Fruit fly (Drosophila melanogaster) whole organism, adult: Measurements from ENCODE around the gene Rhau.

Experiments used
- CG11617 ChIP-seq: fragments of 200-800 bp; sonication (Bioruptor generic); optimal IDR thresholded peaks from 2 replicates; lab custom pipeline; 2017; ENCODE audit warnings: mild to moderate bottlenecking, missing biosample characterization, missing genetic modification reagents, missing genetic modification characterization
- CG12768 ChIP-seq: fragments of 200-800 bp; sonication (Bioruptor generic); optimal IDR thresholded peaks from 2 replicates; lab custom pipeline; 2017; ENCODE audit warnings: missing biosample characterization, missing genetic modification characterization, mild to moderate bottlenecking, moderate library complexity, missing genetic modification reagents
- CG33017 ChIP-seq: fragments of 200-800 bp; sonication (Bioruptor generic); optimal IDR thresholded peaks from 2 replicates; lab custom pipeline; 2018; ENCODE audit warnings: missing biosample characterization, mild to moderate bottlenecking, missing genetic modification characterization, moderate library complexity
- CG5204 ChIP-seq: fragments of 200-800 bp; sonication (Bioruptor generic); optimal IDR thresholded peaks from 2 replicates; lab custom pipeline; 2016; ENCODE audit warnings: missing biosample characterization, missing genetic modification characterization
- CG7101 ChIP-seq: fragments of 200-800 bp; sonication (Bioruptor generic); optimal IDR thresholded peaks from 2 replicates; lab custom pipeline; 2018; ENCODE audit warnings: missing biosample characterization, mild to moderate bottlenecking, missing genetic modification characterization, moderate library complexity
- cic ChIP-seq: fragments of 200-800 bp; sonication (Bioruptor generic); optimal IDR thresholded peaks from 2 replicates; lab custom pipeline; 2017; ENCODE audit warnings: missing biosample characterization, mild to moderate bottlenecking, missing genetic modification characterization, moderate library complexity
- kay ChIP-seq: fragments of 200-800 bp; sonication (Bioruptor generic); peaks from one replicate; lab custom pipeline; 2016; ENCODE audit warnings: missing biosample characterization, missing genetic modification characterization, borderline replicate concordance
- pad ChIP-seq: fragments of 200-800 bp; sonication (Bioruptor generic); optimal IDR thresholded peaks from 3 replicates; lab custom pipeline; 2017; ENCODE audit warnings: missing biosample characterization, missing genetic modification characterization, mild to moderate bottlenecking, moderate library complexity, missing genetic modification reagents
- tj ChIP-seq: fragments of 200-800 bp; sonication (Bioruptor generic); optimal IDR thresholded peaks from 3 replicates; lab custom pipeline; 2017; ENCODE audit warnings: missing biosample characterization, mild to moderate bottlenecking, missing genetic modification characterization, moderate library complexity

DNA sequence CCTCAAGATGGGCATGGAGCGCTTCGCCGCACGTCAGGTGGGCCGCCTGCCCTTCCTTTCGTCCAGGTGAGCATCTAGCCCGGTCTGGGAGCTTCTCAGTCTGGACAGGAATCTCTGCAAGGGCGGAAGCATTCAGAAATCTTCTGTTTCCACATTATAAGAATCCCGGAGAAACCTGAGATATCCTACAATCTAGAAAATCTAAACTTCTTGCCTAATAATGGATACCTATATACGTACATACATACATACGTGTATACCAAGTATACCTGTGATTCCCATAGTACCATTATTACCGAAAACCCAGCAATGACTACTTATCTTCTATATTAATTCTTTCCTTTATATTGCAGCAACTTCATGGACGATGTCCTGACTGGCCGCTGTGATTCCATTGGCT is 30.3 kb upstream of the Rhau start:
- no peak for TF ChIP-seq tj (GFP tag; lab: Kevin White, UChicago)
- no peak for TF ChIP-seq CG11617 (GFP tag; lab: Kevin White, UChicago)
- TF ChIP-seq CG33017 (tag; lab: Kevin White, UChicago): no peak
- TF ChIP-seq cic (GFP tag; lab: Kevin White, UChicago): no peak
- no peak for TF ChIP-seq CG7101 (tag; lab: Kevin White, UChicago)
- TF ChIP-seq pad: no peak
- TF ChIP-seq CG5204 (GFP tag; lab: Kevin White, UChicago): no peak
- TF ChIP-seq kay (GFP tag; lab: Kevin White, UChicago): no peak
- no peak for TF ChIP-seq CG12768 (GFP tag; lab: Kevin White, UChicago)
